Fruit fly (Drosophila melanogaster) whole organism: ENCODE results near the gene ProRS-m.

Source experiments
- Dll ChIP-seq: fragments of >200 bp; optimal IDR thresholded peaks from 2 replicates; lab custom pipeline; 2017
- EcR ChIP-seq, 2 experiments: fragments of >200 bp; optimal IDR thresholded peaks; 2 replicates each; lab custom pipeline; 2017; ENCODE audit warnings: missing biosample characterization in 2 of 2, missing genetic modification characterization in 2 of 2, missing genetic modification reagents in 2 of 2
- pan ChIP-seq: fragments of >200 bp; optimal IDR thresholded peaks from 2 replicates; lab custom pipeline; 2017
- psq ChIP-seq: fragments of >200 bp; optimal IDR thresholded peaks from 2 replicates; lab custom pipeline; 2017

DNA sequence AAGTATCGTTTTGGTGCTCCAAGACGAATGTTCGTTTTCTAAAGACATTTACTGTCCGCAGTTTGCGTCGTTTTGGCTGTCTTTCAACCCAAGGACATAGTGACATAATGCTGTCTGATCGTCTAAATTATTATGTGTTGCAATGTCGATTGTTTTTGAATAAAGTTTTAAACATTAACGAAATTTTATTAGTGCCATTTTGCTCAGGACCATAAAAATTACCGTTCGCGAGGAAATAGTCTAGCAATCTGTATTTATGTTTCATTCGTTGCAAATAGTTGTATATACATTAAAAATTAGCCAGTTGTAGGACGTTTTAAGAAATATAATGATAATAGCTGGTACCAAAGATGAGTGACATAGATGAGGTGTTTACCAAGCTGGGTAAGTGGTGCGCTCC, 9.7 kb upstream of the ProRS-m start, which contains the start of gene CG33234:
- no peak for TF ChIP-seq Dll
- TF ChIP-seq psq (lab: Kevin White, UChicago), result no peak
- TF ChIP-seq pan, result no peak
- TF ChIP-seq EcR (GFP tag; optimal IDR thresholded peaks at IDR 0.05; lab: Kevin White, UChicago), result no peak
